Worm (Caenorhabditis elegans) whole organism, young adult: Measurements from ENCODE around the gene hex-3.
A peak's percentile ranks its signal among the peaks of the same experiment; 100 is the strongest.

Experiments
- B0035.1 ChIP-seq: sonication (generic microtip); optimal IDR thresholded peaks from 2 replicates; lab custom pipeline; 2016; ENCODE audit warnings: missing genetic modification characterization, mild to moderate bottlenecking, missing compliant biosample characterization, missing genotype, missing genetic modification reagents
- C17E4.6 ChIP-seq: fragments of 200-800 bp; sonication (Bioruptor generic); IDR thresholded peaks from 2 replicates; pipeline ENCODE4 v1.3.6; 2022; ENCODE audit warnings: missing genetic modification reagents, missing genetic modification characterization, missing compliant biosample characterization
- D2030.7 ChIP-seq: fragments of 200-800 bp; sonication (Bioruptor generic); IDR thresholded peaks from 2 replicates; pipeline ENCODE4 v1.3.6; 2022; ENCODE audit warnings: missing genetic modification reagents, missing genetic modification characterization, missing compliant biosample characterization
- F23B12.7 ChIP-seq: sonication (generic microtip); optimal IDR thresholded peaks from 2 replicates; lab custom pipeline; 2017; ENCODE audit warnings: missing genetic modification characterization, mild to moderate bottlenecking, missing compliant biosample characterization, antibody characterized with exemption, moderate library complexity; ENCODE audit not compliant: insufficient read depth
- F49E8.2 ChIP-seq: sonication (generic microtip); optimal IDR thresholded peaks from 3 replicates; lab custom pipeline; 2017; ENCODE audit warnings: missing genetic modification characterization, mild to moderate bottlenecking, missing compliant biosample characterization, antibody characterized with exemption, moderate library complexity; ENCODE audit not compliant: insufficient read depth
- F57C9.4 ChIP-seq: sonication (generic microtip); optimal IDR thresholded peaks from 2 replicates; lab custom pipeline; 2017; ENCODE audit warnings: mild to moderate bottlenecking, missing genetic modification characterization, missing compliant biosample characterization
- K12H6.12 ChIP-seq: fragments of 200-800 bp; sonication (Bioruptor generic); optimal IDR thresholded peaks from 2 replicates; lab custom pipeline; 2018; ENCODE audit warnings: mild to moderate bottlenecking, missing genetic modification characterization, missing compliant biosample characterization
- T07F8.4 ChIP-seq: sonication (generic microtip); optimal IDR thresholded peaks from 2 replicates; lab custom pipeline; 2016; ENCODE audit warnings: mild to moderate bottlenecking, missing genetic modification characterization, moderate library complexity, missing compliant biosample characterization
- T26A5.8 ChIP-seq: sonication (generic microtip); optimal IDR thresholded peaks from 2 replicates; lab custom pipeline; 2016; ENCODE audit warnings: missing genetic modification characterization, missing compliant biosample characterization
- athp-1 ChIP-seq: sonication (generic microtip); optimal IDR thresholded peaks from 2 replicates; lab custom pipeline; 2017; ENCODE audit warnings: mild to moderate bottlenecking, missing genetic modification characterization, missing compliant biosample characterization
- ccch-3 ChIP-seq: fragments of 200-800 bp; sonication (Bioruptor generic); optimal IDR thresholded peaks from 2 replicates; lab custom pipeline; 2018; ENCODE audit warnings: mild to moderate bottlenecking, missing genetic modification characterization, missing compliant biosample characterization
- ceh-100 ChIP-seq: fragments of 200-800 bp; sonication (Bioruptor generic); IDR thresholded peaks from 2 replicates; pipeline ENCODE4 v1.3.6; 2022; ENCODE audit warnings: missing genetic modification reagents, missing genetic modification characterization, missing compliant biosample characterization
- ceh-27 ChIP-seq: fragments of 200-800 bp; sonication (Bioruptor generic); optimal IDR thresholded peaks from 2 replicates; lab custom pipeline; 2018; ENCODE audit warnings: mild to moderate bottlenecking, missing genetic modification characterization, moderate library complexity, missing compliant biosample characterization
- efl-1 ChIP-seq: fragments of 150-350 bp; optimal IDR thresholded peaks from 2 replicates; lab custom pipeline; 2014; ENCODE audit warnings: missing biosample characterization, missing genetic modification reagents, missing genetic modification characterization
- egl-44 ChIP-seq: fragments of 200-800 bp; sonication (Bioruptor generic); IDR thresholded peaks from 2 replicates; pipeline ENCODE4 v1.3.6; 2022; ENCODE audit warnings: missing genetic modification reagents, missing genetic modification characterization, missing compliant biosample characterization
- ekl-4 ChIP-seq: fragments of 200-800 bp; sonication (Bioruptor generic); IDR thresholded peaks from 2 replicates; pipeline ENCODE4 v1.3.6; 2022; ENCODE audit warnings: missing genetic modification reagents, missing genetic modification characterization, missing compliant biosample characterization
- ets-4 ChIP-seq: fragments of 200-800 bp; sonication (Bioruptor generic); optimal IDR thresholded peaks from 2 replicates; lab custom pipeline; 2018; ENCODE audit warnings: mild to moderate bottlenecking, missing genetic modification characterization, missing compliant biosample characterization
- hlh-26 ChIP-seq: fragments of 200-800 bp; sonication (Bioruptor generic); conservative IDR thresholded peaks from 2 replicates; pipeline ENCODE4 v1.3.6; 2022; ENCODE audit warnings: missing genetic modification reagents, missing genetic modification characterization, missing compliant biosample characterization
- lag-1 ChIP-seq: fragments of 200-800 bp; sonication (Bioruptor generic); IDR thresholded peaks from 2 replicates; pipeline ENCODE4 v1.3.6; 2022; ENCODE audit warnings: missing genetic modification reagents, missing genetic modification characterization, missing compliant biosample characterization
- let-607 ChIP-seq, 2 experiments: fragments of 200-800 bp in 1 of 2; sonication (Bioruptor generic) in 1 of 2; sonication (generic microtip) in 1 of 2; optimal IDR thresholded peaks; 2 replicates each; lab custom pipeline; 2016 to 2018; ENCODE audit warnings: mild to moderate bottlenecking in 2 of 2, missing compliant biosample characterization in 2 of 2, missing genetic modification characterization in 2 of 2, moderate library complexity in 2 of 2, missing genotype in 1 of 2
- lin-35 ChIP-seq, 3 experiments: fragments of 150-350 bp in 2 of 3; sonication (generic microtip) in 1 of 3; optimal IDR thresholded peaks; 2 replicates each; lab custom pipeline; 2014 to 2018; ENCODE audit warnings: missing biosample characterization in 3 of 3, missing genetic modification characterization in 3 of 3, missing genetic modification reagents in 3 of 3
- madf-3 ChIP-seq: fragments of 200-800 bp; sonication (Bioruptor generic); IDR thresholded peaks from 2 replicates; pipeline ENCODE4 v1.3.6; 2022; ENCODE audit warnings: missing genetic modification reagents, missing genetic modification characterization, missing compliant biosample characterization
- madf-6 ChIP-seq: fragments of 200-800 bp; sonication (Bioruptor generic); IDR thresholded peaks from 2 replicates; pipeline ENCODE4 v1.3.6; 2022; ENCODE audit warnings: missing genetic modification reagents, missing genetic modification characterization, missing compliant biosample characterization
- mel-28 ChIP-seq: sonication (generic microtip); optimal IDR thresholded peaks from 2 replicates; lab custom pipeline; 2016; ENCODE audit warnings: borderline replicate concordance, mild to moderate bottlenecking, missing genetic modification characterization, missing compliant biosample characterization
- nhr-179 ChIP-seq: sonication (generic microtip); optimal IDR thresholded peaks from 2 replicates; lab custom pipeline; 2016; ENCODE audit warnings: mild to moderate bottlenecking, missing genetic modification characterization, missing compliant biosample characterization
- pha-4 ChIP-seq: fragments of 150-350 bp; sonication (generic microtip); optimal IDR thresholded peaks from 2 replicates; lab custom pipeline; 2014; ENCODE audit warnings: missing biosample characterization, missing genetic modification reagents, missing genetic modification characterization
- repo-1 ChIP-seq: sonication (generic microtip); optimal IDR thresholded peaks from 2 replicates; lab custom pipeline; 2017; ENCODE audit warnings: mild to moderate bottlenecking, missing genetic modification characterization, missing compliant biosample characterization
- rpc-1 ChIP-seq, 2 experiments: fragments of 150-350 bp in 1 of 2; sonication (generic microtip) in 1 of 2; optimal IDR thresholded peaks; 2 replicates each; lab custom pipeline; 2014 to 2018; ENCODE audit warnings: missing biosample characterization in 1 of 2, missing genetic modification characterization in 1 of 2, missing genetic modification reagents in 1 of 2, missing genotype in 1 of 2
- snpc-1.1 ChIP-seq: sonication (generic microtip); optimal IDR thresholded peaks from 2 replicates; lab custom pipeline; 2017; ENCODE audit warnings: missing genetic modification characterization, mild to moderate bottlenecking, missing compliant biosample characterization, antibody characterized with exemption, moderate library complexity, missing genotype, missing genetic modification reagents; ENCODE audit not compliant: insufficient read depth
- snpc-1.3 ChIP-seq: sonication (generic microtip); optimal IDR thresholded peaks from 2 replicates; lab custom pipeline; 2017; ENCODE audit warnings: missing genetic modification characterization, mild to moderate bottlenecking, missing compliant biosample characterization, antibody characterized with exemption, moderate library complexity, missing genotype, missing genetic modification reagents; ENCODE audit not compliant: insufficient read depth
- snpc-3.4 ChIP-seq: sonication (generic microtip); optimal IDR thresholded peaks from 2 replicates; lab custom pipeline; 2017; ENCODE audit warnings: missing genetic modification characterization, mild to moderate bottlenecking, missing compliant biosample characterization, antibody characterized with exemption, moderate library complexity, missing genotype, missing genetic modification reagents
- sptf-2 ChIP-seq: fragments of 200-800 bp; sonication (Bioruptor generic); optimal IDR thresholded peaks from 2 replicates; lab custom pipeline; 2018; ENCODE audit warnings: mild to moderate bottlenecking, missing genetic modification characterization, missing compliant biosample characterization
- zfh-2 ChIP-seq: fragments of 200-800 bp; sonication (Bioruptor generic); conservative IDR thresholded peaks from 2 replicates; pipeline ENCODE4 v1.3.6; 2022; ENCODE audit warnings: missing genetic modification reagents, missing genetic modification characterization, missing compliant biosample characterization
- ztf-18 ChIP-seq: sonication (generic microtip); optimal IDR thresholded peaks from 2 replicates; lab custom pipeline; 2016; ENCODE audit warnings: missing genotype, mild to moderate bottlenecking, missing genetic modification characterization, missing compliant biosample characterization
- ztf-22 ChIP-seq: fragments of 200-800 bp; sonication (Bioruptor generic); optimal IDR thresholded peaks from 2 replicates; lab custom pipeline; 2018; ENCODE audit warnings: mild to moderate bottlenecking, missing genetic modification characterization, moderate library complexity, missing compliant biosample characterization

hex-3 gene

ce11 chrIII:10881996-10882395 lies 33.0 kb downstream of the hex-3 start (continued):
- no peak for TF ChIP-seq repo-1 (tag; lab: Kevin White, UChicago)
- no peak for TF ChIP-seq nhr-179 (tag; lab: Kevin White, UChicago)
- no peak for TF ChIP-seq T26A5.8 (tag; lab: Kevin White, UChicago)
- TF ChIP-seq ceh-27 (GFP tag; lab: Kevin White, UChicago) = no peak
- TF ChIP-seq let-607 (tag; optimal IDR thresholded peaks at IDR 0.05; lab: Kevin White, UChicago) = no peak
- TF ChIP-seq ekl-4 (GFP tag; lab: Robert Waterston, UW) = no peak
- TF ChIP-seq mel-28 (tag; lab: Kevin White, UChicago) = no peak
- TF ChIP-seq F49E8.2 (tag; lab: Kevin White, UChicago) = no peak
- no peak for TF ChIP-seq ets-4 (GFP tag; lab: Kevin White, UChicago)
- peak in 1 of 3 experiments; percentile 13 for TF ChIP-seq lin-35 (GFP tag; optimal IDR thresholded peaks at IDR 0.05; lab: Kevin White, UChicago)
- no peak for TF ChIP-seq ztf-22 (GFP tag; lab: Kevin White, UChicago)
- TF ChIP-seq B0035.1 (tag; lab: Kevin White, UChicago) = no peak
- no peak for TF ChIP-seq lag-1 (GFP tag; lab: Robert Waterston, UW)
- no peak for TF ChIP-seq D2030.7 (GFP tag; lab: Robert Waterston, UW)
- TF ChIP-seq madf-6 (GFP tag; lab: Robert Waterston, UW) = peak; percentile 56
- no peak for TF ChIP-seq snpc-1.1 (tag; lab: Kevin White, UChicago)
- no peak for TF ChIP-seq K12H6.12
- no peak for TF ChIP-seq F57C9.4 (tag; lab: Kevin White, UChicago)
- no peak for TF ChIP-seq ceh-100 (GFP tag; lab: Robert Waterston, UW)
- TF ChIP-seq snpc-1.3 (tag; lab: Kevin White, UChicago) = no peak

- TF ChIP-seq snpc-3.4 (tag; lab: Kevin White, UChicago) = no peak
- no peak for TF ChIP-seq ccch-3 (GFP tag; lab: Kevin White, UChicago)
- TF ChIP-seq sptf-2 (GFP tag; lab: Kevin White, UChicago) = no peak
- TF ChIP-seq C17E4.6 = no peak
- TF ChIP-seq zfh-2 = no peak
These were observed 39.8 kb downstream of the hex-3 start for ce11 chrIII:10888824-10889223.

ce11 chrIII:10894220-10894619 lies 45.2 kb downstream of the hex-3 start, which contains the start of gene fbxb-87:
fbxb-87 (plus strand) TSS chrIII:10894520.
- TF ChIP-seq pha-4 (tag; lab: Kevin White, UChicago) (no peak), K12H6.12 (no peak), egl-44 (no peak), ztf-18 (no peak), efl-1 (GFP tag; lab: Kevin White, UChicago) (no peak), rpc-1 (optimal IDR thresholded peaks at IDR 0.05; lab: Kevin White, UChicago) (no peak), rpc-1 (tag; optimal IDR thresholded peaks at IDR 0.05; lab: Kevin White, UChicago) (no peak), F23B12.7 (tag; lab: Kevin White, UChicago) (no peak), athp-1 (tag; lab: Kevin White, UChicago) (no peak), lag-1 (GFP tag; lab: Robert Waterston, UW) (no peak), ekl-4 (GFP tag; lab: Robert Waterston, UW) (no peak), madf-3 (GFP tag; lab: Robert Waterston, UW) (no peak), T07F8.4 (tag; lab: Kevin White, UChicago) (no peak), hlh-26 (no peak)
